Worm (Caenorhabditis elegans) whole organism, L4 larva: ENCODE measurements around the gene Y79H2A.4.

Experiments
- ceh-28 ChIP-seq: fragments of 150-350 bp; optimal IDR thresholded peaks from 2 replicates; lab custom pipeline; 2014; ENCODE audit warnings: missing biosample characterization, missing genetic modification reagents, missing genetic modification characterization
- hmg-1.1 ChIP-seq: fragments of 200-800 bp; sonication (Bioruptor generic); IDR thresholded peaks from 2 replicates; pipeline ENCODE4 v1.3.6; 2022; ENCODE audit warnings: missing genetic modification reagents, missing genetic modification characterization, missing compliant biosample characterization
- lin-38 ChIP-seq: fragments of 200-800 bp; sonication (Bioruptor generic); IDR thresholded peaks from 2 replicates; pipeline ENCODE4 v1.3.6; 2022; ENCODE audit warnings: missing genetic modification reagents, missing genetic modification characterization, missing compliant biosample characterization
- nhr-77 ChIP-seq: fragments of 150-350 bp; optimal IDR thresholded peaks from 2 replicates; lab custom pipeline; 2014; ENCODE audit warnings: missing biosample characterization, missing genetic modification characterization
- skn-1 ChIP-seq: fragments of 150-350 bp; optimal IDR thresholded peaks from 2 replicates; lab custom pipeline; 2014; ENCODE audit warnings: missing biosample characterization, missing genetic modification characterization

DNA sequence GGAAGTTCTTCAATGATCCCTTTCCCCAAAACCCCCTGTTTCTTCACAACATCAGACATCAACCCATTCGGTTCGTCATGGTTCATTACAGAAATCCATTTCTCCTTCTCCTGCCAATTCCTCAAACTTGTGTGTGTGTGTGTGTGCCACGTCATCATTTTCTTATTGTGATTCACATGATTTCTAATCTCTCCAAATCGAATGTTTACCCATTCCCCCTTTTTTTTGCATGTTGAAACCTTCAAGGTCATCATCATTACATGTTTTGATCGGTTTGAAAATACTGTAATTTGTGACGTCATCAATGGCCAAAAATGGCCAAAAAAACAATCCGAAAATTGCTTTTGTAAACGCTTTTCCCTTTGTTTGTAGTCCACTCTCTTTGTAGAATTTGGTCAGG is 31.3 kb upstream of the Y79H2A.4 start:
- no peak for TF ChIP-seq lin-38 (GFP tag; lab: Robert Waterston, UW)
- no peak for TF ChIP-seq skn-1
- TF ChIP-seq hmg-1.1 (GFP tag; lab: Robert Waterston, UW) = no peak
- TF ChIP-seq nhr-77 (tag; lab: Kevin White, UChicago) = no peak
- no peak for TF ChIP-seq ceh-28 (tag; lab: Kevin White, UChicago)
